Fruit fly (Drosophila melanogaster) S2 (cell line): ENCODE results near the gene Or85a.

Source experiments
- CG8478 ChIP-seq: fragments of >200 bp; optimal IDR thresholded peaks from 2 replicates; lab custom pipeline; 2018
- CTCF ChIP-seq, 2 experiments: fragments of >200 bp; optimal IDR thresholded peaks; 2 replicates each; lab custom pipeline; 2018

- TF ChIP-seq CTCF (optimal IDR thresholded peaks at IDR 0.05; lab: Kevin White, UChicago) (no peak), CG8478 (lab: Kevin White, UChicago) (no peak)
Observed at dm6 chr3R:8272573-8273165, 48.9 kb upstream of the Or85a start.
